Fruit fly (Drosophila melanogaster): ENCODE results near the gene CG5828.
A peak's percentile ranks its signal among the peaks of the same experiment; 100 is the strongest.

Gene CG5828

DNA sequence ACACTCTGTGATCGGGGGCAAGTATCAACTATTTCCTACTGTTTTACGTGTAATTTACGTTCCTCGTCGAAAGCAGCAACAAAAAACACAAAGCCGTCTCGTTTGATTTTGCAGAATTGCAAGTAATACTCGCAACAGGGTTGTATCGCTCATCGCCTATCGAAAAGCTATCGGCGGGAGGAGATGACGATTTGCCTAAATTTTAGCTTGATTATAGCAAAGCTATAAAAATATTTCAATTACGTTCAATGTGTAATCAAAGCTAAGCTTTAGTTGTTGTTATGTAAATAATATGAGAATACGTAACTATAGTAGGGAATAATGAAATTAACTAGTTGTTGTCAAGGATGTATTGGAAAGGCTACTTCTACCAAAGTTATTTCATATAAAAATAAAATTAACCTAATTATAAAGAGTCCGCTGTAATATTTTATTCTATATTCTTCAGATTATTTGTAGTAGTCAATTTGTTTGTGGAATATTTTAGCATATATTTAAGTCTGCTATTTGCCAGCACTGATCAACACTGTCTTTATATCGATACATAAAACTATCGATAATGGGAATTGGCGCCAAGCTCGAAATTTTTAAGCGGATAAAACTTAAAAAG is 34.0 kb upstream of the CG5828 start, which contains the start of gene Rpn11:
Gene Rpn11 (minus strand): TSS at position 146 of the 610 bp plus-strand sequence.
- TF ChIP-seq psq (optimal IDR thresholded peaks at IDR 0.05) (no peak), usp (GFP tag; optimal IDR thresholded peaks at IDR 0.05) (no peak), EcR (GFP tag; optimal IDR thresholded peaks at IDR 0.05) (no peak), Dll (optimal IDR thresholded peaks at IDR 0.05) (no peak), pan (optimal IDR thresholded peaks at IDR 0.05) (no peak), CG8478 (optimal IDR thresholded peaks at IDR 0.05) (no peak)

DNA sequence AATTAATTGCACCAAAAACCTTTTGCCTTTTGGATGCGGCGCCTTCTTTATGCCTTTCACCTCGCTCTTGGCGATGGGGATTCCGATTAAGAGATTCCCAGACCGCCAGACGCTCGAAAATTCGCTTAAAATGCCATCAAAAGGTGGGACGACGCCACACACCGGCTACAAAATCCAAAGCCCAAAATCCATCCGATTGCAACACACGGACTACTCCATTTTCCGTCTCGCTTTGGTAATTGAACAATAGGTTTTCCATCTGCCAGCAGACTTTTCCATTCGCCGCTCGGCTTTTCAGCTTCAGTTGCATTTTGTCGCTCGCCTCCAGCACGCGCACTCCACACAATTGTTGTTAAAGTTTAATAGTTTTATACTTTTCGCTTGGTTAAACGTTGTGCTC is 33.3 kb upstream of the CG5828 start, which contains the start of gene qtc:
Gene qtc (plus strand): TSS at position 301 of the 400 bp plus-strand sequence.
- TF ChIP-seq usp (GFP tag; optimal IDR thresholded peaks at IDR 0.05) (no peak), psq (optimal IDR thresholded peaks at IDR 0.05) (no peak), EcR (GFP tag; optimal IDR thresholded peaks at IDR 0.05) (no peak), CG8478 (optimal IDR thresholded peaks at IDR 0.05) (no peak), pan (optimal IDR thresholded peaks at IDR 0.05) (no peak), Dll (optimal IDR thresholded peaks at IDR 0.05) (no peak)

DNA sequence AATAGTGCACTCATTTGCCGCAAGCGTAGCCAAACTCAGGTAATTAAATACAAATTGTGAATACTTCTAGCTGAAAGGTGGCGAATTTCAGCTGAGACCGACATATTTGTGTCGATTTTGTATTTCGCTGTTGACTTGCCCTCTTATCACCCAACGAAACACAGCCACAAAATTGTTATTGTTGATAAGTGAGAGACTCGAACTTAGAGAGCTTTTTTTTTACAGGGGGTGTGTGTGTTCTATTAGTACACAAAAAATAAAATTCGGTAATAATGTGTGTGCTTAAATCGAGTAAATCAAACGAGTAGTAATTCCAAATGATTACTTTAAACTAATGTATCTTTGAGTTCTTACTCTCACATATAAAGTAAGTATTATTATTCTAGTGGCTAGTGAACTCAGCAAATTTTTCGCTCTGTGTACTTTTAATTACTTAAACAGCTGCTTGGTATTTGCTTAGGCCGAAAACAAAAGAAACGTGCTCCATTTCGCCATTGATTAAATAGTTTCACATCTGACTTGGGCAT is 32.8 kb upstream of the CG5828 start:
- TF ChIP-seq Dll (optimal IDR thresholded peaks at IDR 0.05) (no peak), psq (optimal IDR thresholded peaks at IDR 0.05) (no peak), CG8478 (optimal IDR thresholded peaks at IDR 0.05) (no peak), pan (optimal IDR thresholded peaks at IDR 0.05) (no peak)

DNA sequence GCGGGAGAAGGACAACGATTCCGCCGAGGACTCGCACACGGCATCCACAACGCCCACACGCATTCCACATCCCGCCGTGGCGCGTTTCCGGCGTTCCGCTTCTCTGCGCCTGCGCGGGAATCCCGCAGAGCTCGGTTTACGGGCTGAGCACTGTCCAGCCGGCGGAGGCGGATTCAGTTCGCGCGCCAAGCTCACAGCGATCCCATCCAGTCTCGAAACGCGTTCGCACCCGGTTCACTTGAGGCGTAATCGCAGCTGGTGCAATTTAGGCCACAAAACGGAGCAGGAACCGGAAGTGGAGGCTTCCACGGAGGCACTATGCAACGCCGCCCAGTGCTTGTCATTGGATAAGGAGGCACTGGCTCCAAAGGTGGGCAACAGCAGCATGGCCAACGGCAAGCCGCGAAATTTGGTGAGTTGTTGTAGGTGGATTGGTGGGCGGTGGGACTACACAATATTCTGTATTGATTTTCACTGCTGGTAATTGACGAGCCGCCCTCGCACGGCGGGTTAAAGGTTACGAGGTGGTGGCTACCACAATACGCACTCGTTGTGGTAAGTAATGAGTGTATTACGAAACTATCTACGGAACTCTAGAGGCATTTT is 30.9 kb upstream of the CG5828 start:
- TF ChIP-seq pan (optimal IDR thresholded peaks at IDR 0.05) (no peak), usp (GFP tag; optimal IDR thresholded peaks at IDR 0.05) (no peak), CG8478 (optimal IDR thresholded peaks at IDR 0.05) (no peak), psq (optimal IDR thresholded peaks at IDR 0.05) (no peak), EcR (GFP tag; optimal IDR thresholded peaks at IDR 0.05) (no peak)

DNA sequence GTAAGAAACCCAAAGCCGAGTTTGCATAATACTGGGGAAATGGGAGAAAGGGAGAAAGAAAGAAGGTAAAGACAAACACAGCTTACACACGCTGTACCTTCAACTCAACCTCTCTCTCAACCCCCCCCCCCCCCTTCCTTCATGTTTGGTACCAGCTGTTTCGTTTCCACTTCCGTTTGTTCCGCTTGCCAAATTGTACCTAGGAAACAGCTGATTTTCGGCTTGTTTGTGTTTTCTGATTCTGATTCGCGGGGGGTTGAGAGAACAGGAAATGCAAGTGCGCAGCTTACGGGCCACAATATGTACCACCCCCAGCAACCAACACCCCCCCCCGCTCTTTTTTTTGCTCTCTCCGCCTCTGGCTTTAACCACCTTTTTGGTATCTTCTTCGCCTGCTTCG is 29.8 kb upstream of the CG5828 start:
- TF ChIP-seq pan (optimal IDR thresholded peaks at IDR 0.05) (no peak), Dll (optimal IDR thresholded peaks at IDR 0.05) (no peak), EcR (GFP tag; optimal IDR thresholded peaks at IDR 0.05) (no peak), CG8478 (optimal IDR thresholded peaks at IDR 0.05) (no peak), usp (GFP tag; optimal IDR thresholded peaks at IDR 0.05) (no peak), psq (optimal IDR thresholded peaks at IDR 0.05) (no peak)

- TF ChIP-seq Dll (optimal IDR thresholded peaks at IDR 0.05) (no peak), psq (optimal IDR thresholded peaks at IDR 0.05) (no peak), pan (optimal IDR thresholded peaks at IDR 0.05) (no peak), CG8478 (optimal IDR thresholded peaks at IDR 0.05) (no peak), usp (GFP tag; optimal IDR thresholded peaks at IDR 0.05) (no peak), EcR (GFP tag; optimal IDR thresholded peaks at IDR 0.05) (no peak)
Measured at dm6 chr2L:5070797-5071579, 22.8 kb upstream of the CG5828 start, which contains the start of gene RpL37A. RpL37A (plus strand) TSS chr2L:5070957.

- TF ChIP-seq CG8478 (optimal IDR thresholded peaks at IDR 0.05) (no peak), usp (GFP tag; optimal IDR thresholded peaks at IDR 0.05) (no peak)
Measured at dm6 chr2L:5072357-5072756, 21.4 kb upstream of the CG5828 start.

dm6 chr2L:5079200-5079599 is 14.6 kb upstream of the CG5828 start:
- TF ChIP-seq EcR (GFP tag; optimal IDR thresholded peaks at IDR 0.05): no peak

dm6 chr2L:5080225-5080867 is 13.4 kb upstream of the CG5828 start:
- TF ChIP-seq usp (GFP tag; optimal IDR thresholded peaks at IDR 0.05) (no peak), pan (optimal IDR thresholded peaks at IDR 0.05) (no peak)

DNA sequence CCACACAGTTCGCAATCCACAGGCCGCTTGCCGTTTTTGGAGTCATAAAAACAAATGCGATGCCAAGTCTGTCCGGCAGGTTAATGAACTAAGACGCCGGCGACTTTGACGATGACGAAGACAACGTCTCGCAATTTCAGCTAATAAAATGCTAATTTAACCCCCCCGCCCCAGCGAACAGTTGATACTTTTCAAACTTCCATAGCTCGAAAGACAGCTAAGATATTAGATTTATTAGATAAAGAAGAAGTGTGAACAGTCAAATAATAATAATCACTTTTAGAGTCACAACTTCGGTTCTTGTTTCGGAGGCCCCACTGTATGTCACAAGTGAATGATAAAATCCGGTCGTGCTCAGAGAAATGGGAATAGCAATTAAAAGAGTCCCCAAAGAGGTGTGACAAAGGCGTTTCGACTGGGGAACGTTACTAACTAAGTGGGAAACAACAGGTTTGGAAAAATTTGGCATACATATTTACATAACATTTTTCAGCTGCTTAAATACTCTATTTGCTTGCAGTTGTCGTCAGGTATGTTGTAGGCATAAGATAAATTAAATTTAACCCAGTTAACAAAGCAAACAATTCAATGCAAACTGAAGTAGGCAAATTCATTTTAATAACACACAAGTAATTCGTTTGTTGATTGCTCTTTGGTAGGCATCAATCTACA is 9.1 kb upstream of the CG5828 start:
- peak in 1 of 2 experiments; percentile 18 for TF ChIP-seq EcR (GFP tag; optimal IDR thresholded peaks at IDR 0.05)
- no peak for TF ChIP-seq usp (GFP tag; optimal IDR thresholded peaks at IDR 0.05)
- no peak for TF ChIP-seq psq (optimal IDR thresholded peaks at IDR 0.05)

dm6 chr2L:5085561-5085960 is 8.2 kb upstream of the CG5828 start:
- TF ChIP-seq EcR (GFP tag; optimal IDR thresholded peaks at IDR 0.05) (no peak), psq (optimal IDR thresholded peaks at IDR 0.05) (no peak), Dll (optimal IDR thresholded peaks at IDR 0.05) (no peak), usp (GFP tag; optimal IDR thresholded peaks at IDR 0.05) (no peak), CG8478 (optimal IDR thresholded peaks at IDR 0.05) (no peak), pan (optimal IDR thresholded peaks at IDR 0.05) (no peak)
